Worm (Caenorhabditis elegans) whole organism, L1 larva: ENCODE results near the gene Y45G5AM.3.

Experiments used
- C04F5.9 ChIP-seq: sonication (generic microtip); optimal IDR thresholded peaks from 2 replicates; lab custom pipeline; 2016; ENCODE audit warnings: missing genetic modification characterization, missing compliant biosample characterization
- C34B4.2 ChIP-seq: sonication (generic microtip); optimal IDR thresholded peaks from 2 replicates; lab custom pipeline; 2017; ENCODE audit warnings: mild to moderate bottlenecking, missing genetic modification characterization, missing compliant biosample characterization
- F16B12.6 ChIP-seq: fragments of 150-350 bp; optimal IDR thresholded peaks from 2 replicates; lab custom pipeline; 2014; ENCODE audit warnings: missing biosample characterization, missing genetic modification characterization
- ama-1 ChIP-seq: fragments of 150-350 bp; optimal IDR thresholded peaks from 2 replicates; lab custom pipeline; 2014
- blmp-1 ChIP-seq: fragments of 150-350 bp; optimal IDR thresholded peaks from 2 replicates; lab custom pipeline; 2014; ENCODE audit warnings: missing biosample characterization, missing genetic modification characterization
- ceh-82 ChIP-seq, 3 experiments: fragments of 150-350 bp in 1 of 3; sonication (generic microtip) in 2 of 3; optimal IDR thresholded peaks; 2 replicates each; lab custom pipeline; 2014 to 2017; ENCODE audit warnings: missing biosample characterization in 3 of 3, missing genetic modification characterization in 3 of 3
- dpl-1 ChIP-seq, 3 experiments: fragments of 150-350 bp in 2 of 3; sonication (generic microtip) in 1 of 3; optimal IDR thresholded peaks; 2 replicates each; lab custom pipeline; 2014 to 2017; ENCODE audit warnings: missing biosample characterization in 3 of 3, missing genetic modification characterization in 3 of 3, missing genetic modification reagents in 3 of 3
- efl-1 ChIP-seq, 4 experiments: fragments of 150-350 bp; optimal IDR thresholded peaks in 3 of 4; peaks in 1 of 4; 1 replicate in 1 of 4; 2 replicates in 3 of 4; lab custom pipeline; 2014; ENCODE audit warnings: missing biosample characterization in 2 of 4, missing genetic modification characterization in 2 of 4, missing genetic modification reagents in 2 of 4
- egl-13 ChIP-seq: sonication (generic microtip); optimal IDR thresholded peaks from 2 replicates; lab custom pipeline; 2016; ENCODE audit warnings: missing genotype, missing genetic modification reagents, missing genetic modification characterization, missing compliant biosample characterization
- egl-27 ChIP-seq, 2 experiments: fragments of 150-350 bp in 1 of 2; sonication (generic microtip); optimal IDR thresholded peaks; 3 replicates each; lab custom pipeline; 2017 to 2018; ENCODE audit warnings: missing biosample characterization in 2 of 2, missing genetic modification characterization in 2 of 2, missing genetic modification reagents in 2 of 2
- elt-3 ChIP-seq, 6 experiments: fragments of 150-350 bp in 1 of 6; sonication (generic microtip); optimal IDR thresholded peaks; 2 replicates each; lab custom pipeline; 2017 to 2018; ENCODE audit warnings: missing biosample characterization in 6 of 6, missing genetic modification characterization in 6 of 6, inconsistent platforms in 1 of 6
- ets-5 ChIP-seq: fragments of 200-800 bp; sonication (Bioruptor generic); IDR thresholded peaks from 2 replicates; pipeline ENCODE4 v1.3.6; 2022; ENCODE audit warnings: missing genetic modification characterization, missing compliant biosample characterization
- fkh-10 ChIP-seq: sonication (generic microtip); optimal IDR thresholded peaks from 2 replicates; lab custom pipeline; 2017; ENCODE audit warnings: missing biosample characterization, missing genetic modification reagents, missing genetic modification characterization
- fkh-8 ChIP-seq: sonication (generic microtip); optimal IDR thresholded peaks from 2 replicates; lab custom pipeline; 2016; ENCODE audit warnings: mild to moderate bottlenecking, missing genetic modification characterization, missing compliant biosample characterization
- irx-1 ChIP-seq: sonication (generic microtip); optimal IDR thresholded peaks from 2 replicates; lab custom pipeline; 2016; ENCODE audit warnings: missing genetic modification characterization, missing compliant biosample characterization
- isw-1 ChIP-seq: fragments of 200-800 bp; sonication (Bioruptor generic); IDR thresholded peaks from 2 replicates; pipeline ENCODE4 v1.3.6; 2022; ENCODE audit warnings: missing genetic modification characterization, missing compliant biosample characterization
- lin-13 ChIP-seq: fragments of 150-350 bp; optimal IDR thresholded peaks from 2 replicates; lab custom pipeline; 2014; ENCODE audit warnings: missing biosample characterization, missing genetic modification reagents, missing genetic modification characterization
- lin-35 ChIP-seq, 2 experiments: fragments of 150-350 bp; optimal IDR thresholded peaks; 2 replicates each; lab custom pipeline; 2014; ENCODE audit warnings: missing biosample characterization in 2 of 2, missing genetic modification characterization in 2 of 2, missing genetic modification reagents in 2 of 2
- lir-3 ChIP-seq: sonication (generic microtip); optimal IDR thresholded peaks from 2 replicates; lab custom pipeline; 2016; ENCODE audit warnings: mild to moderate bottlenecking, missing genetic modification characterization, moderate library complexity, missing compliant biosample characterization; ENCODE audit not compliant: poor library complexity
- mep-1 ChIP-seq: fragments of 150-350 bp; optimal IDR thresholded peaks from 2 replicates; lab custom pipeline; 2014; ENCODE audit warnings: missing biosample characterization, missing genetic modification characterization
- nhr-12 ChIP-seq: sonication (generic microtip); optimal IDR thresholded peaks from 2 replicates; lab custom pipeline; 2017; ENCODE audit warnings: missing biosample characterization, missing genetic modification characterization
- nhr-19 ChIP-seq: fragments of 200-800 bp; sonication (Bioruptor generic); conservative IDR thresholded peaks from 2 replicates; pipeline ENCODE4 v1.3.6; 2022; ENCODE audit warnings: missing genetic modification characterization, missing compliant biosample characterization
- nhr-47 ChIP-seq: sonication (generic microtip); optimal IDR thresholded peaks from 2 replicates; lab custom pipeline; 2016; ENCODE audit warnings: mild to moderate bottlenecking, missing genetic modification characterization, moderate library complexity, missing compliant biosample characterization
- nhr-71 ChIP-seq: sonication (generic microtip); optimal IDR thresholded peaks from 2 replicates; lab custom pipeline; 2016; ENCODE audit warnings: mild to moderate bottlenecking, missing genetic modification characterization, moderate library complexity, missing compliant biosample characterization
- nhr-76 ChIP-seq: sonication (generic microtip); optimal IDR thresholded peaks from 2 replicates; lab custom pipeline; 2017; ENCODE audit warnings: missing biosample characterization, missing genetic modification characterization
- nhr-85 ChIP-seq: sonication (generic microtip); peaks from one replicate; lab custom pipeline; 2016; ENCODE audit warnings: missing genetic modification characterization, inconsistent platforms, missing compliant biosample characterization
- nhr-90 ChIP-seq: sonication (generic microtip); optimal IDR thresholded peaks from 2 replicates; lab custom pipeline; 2016; ENCODE audit warnings: mild to moderate bottlenecking, missing genetic modification characterization, missing compliant biosample characterization; ENCODE audit not compliant: poor library complexity
- pag-3 ChIP-seq: sonication (generic microtip); optimal IDR thresholded peaks from 2 replicates; lab custom pipeline; 2017; ENCODE audit warnings: missing genetic modification characterization, mild to moderate bottlenecking, missing compliant biosample characterization, antibody characterized with exemption, borderline replicate concordance; ENCODE audit not compliant: insufficient read depth
- pqm-1 ChIP-seq: sonication (generic microtip); optimal IDR thresholded peaks from 3 replicates; lab custom pipeline; 2017; ENCODE audit warnings: missing biosample characterization, missing genetic modification characterization
- skn-1 ChIP-seq: fragments of 150-350 bp; optimal IDR thresholded peaks from 2 replicates; lab custom pipeline; 2014; ENCODE audit warnings: missing biosample characterization, missing genetic modification characterization
- snpc-4 ChIP-seq: fragments of 150-350 bp; optimal IDR thresholded peaks from 2 replicates; lab custom pipeline; 2014; ENCODE audit warnings: missing biosample characterization, missing genetic modification characterization
- snu-23 ChIP-seq: sonication (generic microtip); optimal IDR thresholded peaks from 2 replicates; lab custom pipeline; 2016; ENCODE audit warnings: missing genetic modification characterization, missing compliant biosample characterization
- sox-4 ChIP-seq: sonication (generic microtip); optimal IDR thresholded peaks from 2 replicates; lab custom pipeline; 2016; ENCODE audit warnings: missing genetic modification characterization, missing compliant biosample characterization
- sptf-1 ChIP-seq: fragments of 150-350 bp; optimal IDR thresholded peaks from 2 replicates; lab custom pipeline; 2014; ENCODE audit warnings: missing biosample characterization, missing genetic modification characterization
- sup-37 ChIP-seq: fragments of 200-800 bp; sonication (Bioruptor generic); optimal IDR thresholded peaks from 2 replicates; lab custom pipeline; 2018; ENCODE audit warnings: mild to moderate bottlenecking, missing genetic modification characterization, missing compliant biosample characterization
- swsn-7 ChIP-seq: sonication (generic microtip); optimal IDR thresholded peaks from 2 replicates; lab custom pipeline; 2016; ENCODE audit warnings: missing genetic modification characterization, missing compliant biosample characterization
- tbx-2 ChIP-seq: sonication (generic microtip); optimal IDR thresholded peaks from 2 replicates; lab custom pipeline; 2016; ENCODE audit warnings: missing genetic modification characterization, missing compliant biosample characterization
- unc-62 ChIP-seq: fragments of 150-350 bp; optimal IDR thresholded peaks from 2 replicates; lab custom pipeline; 2014; ENCODE audit warnings: missing biosample characterization, missing genetic modification reagents, missing genetic modification characterization
- unc-86 ChIP-seq: sonication (generic microtip); optimal IDR thresholded peaks from 2 replicates; lab custom pipeline; 2016; ENCODE audit warnings: missing genetic modification characterization, missing compliant biosample characterization
- vab-15 ChIP-seq: sonication (generic microtip); optimal IDR thresholded peaks from 2 replicates; lab custom pipeline; 2017; ENCODE audit warnings: missing genotype, mild to moderate bottlenecking, missing genetic modification characterization, missing compliant biosample characterization
- xbp-1 ChIP-seq: sonication (generic microtip); optimal IDR thresholded peaks from 2 replicates; lab custom pipeline; 2016; ENCODE audit warnings: missing genetic modification characterization, missing compliant biosample characterization
- ztf-11 ChIP-seq, 2 experiments: sonication (generic microtip); optimal IDR thresholded peaks; 2 replicates each; lab custom pipeline; 2016 to 2017; ENCODE audit warnings: missing genetic modification characterization in 2 of 2, missing biosample characterization in 1 of 2, missing compliant biosample characterization in 1 of 2

The Y45G5AM.3 gene

DNA sequence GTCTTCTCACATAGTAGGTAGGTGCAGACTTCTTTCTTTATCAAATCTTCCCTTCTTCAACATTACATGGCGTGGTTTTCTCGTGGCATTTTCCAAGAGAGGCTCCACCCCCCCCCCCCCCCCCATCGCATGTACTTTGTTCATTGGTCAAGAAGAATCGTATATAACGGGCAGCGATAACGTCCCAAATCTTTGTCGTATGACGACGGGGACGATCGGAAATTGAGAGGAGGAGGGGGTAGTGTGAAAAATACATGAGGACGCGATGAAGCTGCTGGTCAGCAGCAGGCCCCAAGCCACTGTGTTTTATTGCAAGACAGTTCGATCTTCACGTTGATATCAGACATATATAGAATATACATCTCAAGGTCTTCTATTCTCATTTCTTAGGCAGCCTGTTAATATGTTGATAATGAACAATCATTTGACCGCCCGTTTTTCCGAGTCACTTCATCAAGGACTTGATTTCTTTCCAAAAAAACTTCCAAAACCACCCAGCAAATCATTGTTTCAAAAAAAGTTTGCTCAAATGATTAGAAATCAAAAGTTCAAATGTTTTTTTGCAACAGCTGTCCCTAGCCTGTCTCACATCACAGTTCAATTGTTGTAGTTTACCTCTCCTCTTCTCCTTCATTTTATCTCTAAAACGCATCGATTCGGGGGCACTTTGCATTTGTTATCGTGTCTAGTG is 22.2 kb downstream of the Y45G5AM.3 start (continued):
- TF ChIP-seq xbp-1 (tag; lab: Kevin White, UChicago), result peak; percentile 12
- no peak for TF ChIP-seq swsn-7 (tag; lab: Kevin White, UChicago)

DNA sequence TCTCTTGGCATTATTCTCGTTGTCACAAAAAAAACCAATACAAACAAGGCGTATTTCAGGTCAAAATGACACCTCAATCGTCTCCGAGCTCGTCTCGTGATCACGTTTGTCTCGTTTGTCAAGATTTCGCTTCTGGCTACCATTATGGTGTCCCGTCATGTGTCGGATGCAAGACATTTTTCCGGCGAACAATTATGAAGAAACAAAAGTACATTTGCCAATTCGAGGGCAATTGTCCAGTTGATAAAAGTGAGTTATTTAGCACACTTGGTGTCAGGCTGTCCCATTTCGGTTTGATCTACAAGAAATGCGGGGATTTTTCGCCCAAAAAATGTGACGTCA is 22.8 kb downstream of the Y45G5AM.3 start, which contains the start of gene nhr-114:
Gene nhr-114, plus strand, starts transcription at position 59 of the 342 bp plus-strand sequence.
- TF ChIP-seq pag-3 (tag; lab: Kevin White, UChicago) (no peak), sup-37 (GFP tag; lab: Kevin White, UChicago) (no peak), nhr-85 (tag; lab: Kevin White, UChicago) (peak; percentile 19), snpc-4 (peak; percentile 77), unc-62 (GFP tag; lab: Kevin White, UChicago) (no peak), mep-1 (peak; percentile 27), elt-3 (tag; optimal IDR thresholded peaks at IDR 0.05; lab: Kevin White, UChicago) (no peak)

DNA sequence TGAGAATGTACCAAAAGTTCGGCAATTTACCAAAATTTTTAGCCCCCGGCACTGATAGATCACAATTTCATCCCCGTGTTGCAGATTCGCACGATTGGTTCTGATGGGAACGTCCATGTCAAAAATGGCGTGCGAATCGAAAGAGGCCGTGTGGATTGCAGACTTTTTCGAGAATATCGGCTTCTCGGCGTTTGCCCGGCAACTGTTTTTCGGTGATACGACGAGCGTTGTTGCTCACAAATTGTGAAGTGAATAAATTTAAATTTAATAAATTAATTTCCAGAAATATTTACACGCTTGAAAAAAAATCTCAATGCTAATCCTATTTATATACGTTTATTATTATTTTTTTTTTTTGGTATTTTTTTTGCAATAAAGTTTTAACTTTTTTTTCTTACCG is 25.3 kb downstream of the Y45G5AM.3 start:
- no peak for TF ChIP-seq xbp-1 (tag; lab: Kevin White, UChicago)
- TF ChIP-seq sptf-1 (tag; lab: Kevin White, UChicago), result no peak
- TF ChIP-seq isw-1 (GFP tag; lab: Robert Waterston, UW), result no peak
- TF ChIP-seq fkh-10 (GFP tag; lab: Kevin White, UChicago), result no peak
- TF ChIP-seq snpc-4, result no peak
- no peak for TF ChIP-seq C04F5.9
- no peak for TF ChIP-seq vab-15
- TF ChIP-seq pqm-1 (tag; lab: Kevin White, UChicago), result no peak
- TF ChIP-seq skn-1 (tag; lab: Kevin White, UChicago), result no peak
- TF ChIP-seq ets-5 (GFP tag; lab: Robert Waterston, UW), result no peak
- no peak for TF ChIP-seq egl-13 (tag; lab: Kevin White, UChicago)

DNA sequence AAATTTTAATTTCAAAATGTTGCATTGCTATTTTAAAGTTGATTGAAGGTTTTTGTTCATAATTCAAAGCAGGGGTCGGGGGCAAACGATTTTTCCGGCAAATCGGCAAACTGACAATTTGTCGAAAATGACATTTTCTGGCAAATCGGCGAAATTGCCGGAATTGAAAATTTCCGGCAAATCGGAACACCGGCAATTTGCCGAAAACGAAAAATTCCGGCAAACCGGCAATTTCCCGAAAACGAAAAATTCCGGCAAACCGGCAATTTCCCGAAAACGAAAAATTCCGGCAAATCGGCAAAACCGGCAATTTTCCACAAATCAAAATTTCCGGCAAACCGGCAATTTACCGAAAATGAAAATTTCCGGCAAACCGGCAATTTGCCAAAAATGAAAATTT is 25.9 kb downstream of the Y45G5AM.3 start:
- TF ChIP-seq ama-1 (lab: Kevin White, UChicago) (peak; percentile 7), efl-1 (optimal IDR thresholded peaks at IDR 0.05; lab: Kevin White, UChicago) (no peak), efl-1 (GFP tag; optimal IDR thresholded peaks at IDR 0.05 in 1 of 2; lab: Kevin White, UChicago) (peak in 1 of 2 experiments; percentile 2), sox-4 (tag; lab: Kevin White, UChicago) (no peak)
- TF ChIP-seq, all 84 proteins: peak for 2

DNA sequence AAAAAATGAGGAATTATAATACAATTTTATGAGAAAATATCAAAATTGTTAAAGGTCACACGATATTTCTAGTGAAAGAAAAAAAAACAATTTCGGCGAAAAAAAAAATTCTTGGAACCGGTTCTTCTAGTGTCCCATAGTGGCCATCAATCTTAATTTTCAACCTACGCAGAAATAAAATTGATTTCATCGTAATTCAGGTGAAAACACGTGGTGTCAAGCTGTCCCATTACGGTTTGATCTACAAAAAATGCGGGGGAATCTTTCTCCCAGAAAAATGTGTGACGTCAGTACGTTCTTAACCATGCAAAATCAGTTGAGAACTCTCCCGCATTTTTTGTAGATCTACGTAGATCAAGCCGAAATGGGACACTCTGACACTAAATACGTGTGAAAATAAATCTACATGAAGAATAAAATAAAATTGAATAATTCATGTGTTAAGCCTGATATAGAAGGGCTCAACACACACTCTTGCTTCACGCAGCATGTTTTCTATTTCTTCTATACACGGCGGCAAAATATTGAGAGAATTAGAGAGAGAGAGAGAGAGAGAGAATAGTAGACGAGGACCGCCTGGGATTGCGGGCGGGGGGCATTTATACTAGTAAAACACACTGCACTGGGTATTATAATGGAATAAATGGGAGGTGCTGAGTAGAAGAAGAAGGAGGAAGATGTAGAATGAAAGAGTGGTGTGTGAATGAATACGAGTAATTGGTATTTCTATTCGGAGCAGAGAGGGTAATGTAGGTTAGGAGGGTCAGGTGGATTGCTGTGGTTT is 28.5 kb downstream of the Y45G5AM.3 start:
- peak; percentile 45 for TF ChIP-seq lin-13 (GFP tag; lab: Kevin White, UChicago)
- peak in 2 of 3 experiments; percentile 14 to 41 for TF ChIP-seq dpl-1 (GFP tag; optimal IDR thresholded peaks at IDR 0.05; lab: Kevin White, UChicago)
- TF ChIP-seq blmp-1, result peak; percentile 11
- no peak for TF ChIP-seq C34B4.2 (tag; lab: Kevin White, UChicago)
- TF ChIP-seq lir-3 (tag; lab: Kevin White, UChicago), result no peak
- no peak for TF ChIP-seq tbx-2
- TF ChIP-seq nhr-71, result peak; percentile 62
- peak; percentile 63 for TF ChIP-seq fkh-8
- TF ChIP-seq nhr-47 (tag; lab: Kevin White, UChicago), result peak; percentile 50
- no peak for TF ChIP-seq nhr-19
- TF ChIP-seq pqm-1 (tag; lab: Kevin White, UChicago), result no peak
- TF ChIP-seq F16B12.6 (tag; lab: Kevin White, UChicago), result no peak
- peak in 1 of 3 experiments; percentile 21 for TF ChIP-seq ceh-82 (tag; optimal IDR thresholded peaks at IDR 0.05; lab: Kevin White, UChicago)
- TF ChIP-seq egl-27 (tag; optimal IDR thresholded peaks at IDR 0.05; lab: Kevin White, UChicago), result no peak
- peak; percentile 24 for TF ChIP-seq nhr-90
- TF ChIP-seq nhr-12 (tag; lab: Kevin White, UChicago), result no peak
- TF ChIP-seq unc-86 (tag; lab: Kevin White, UChicago), result peak; percentile 41
- TF ChIP-seq elt-3 (tag; optimal IDR thresholded peaks at IDR 0.05; lab: Kevin White, UChicago), result peak in 1 of 6 experiments; percentile 44
- TF ChIP-seq snu-23 (GFP tag; lab: Kevin White, UChicago), result peak; percentile 19
- TF ChIP-seq sox-4 (tag; lab: Kevin White, UChicago), result no peak
- no peak for TF ChIP-seq nhr-76 (tag; lab: Kevin White, UChicago)
- no peak for TF ChIP-seq skn-1 (tag; lab: Kevin White, UChicago)
- TF ChIP-seq irx-1 (tag; lab: Kevin White, UChicago), result peak; percentile 4
- TF ChIP-seq lin-35 (GFP tag; optimal IDR thresholded peaks at IDR 0.05; lab: Kevin White, UChicago), result peak; percentile 8 to 70
- no peak for TF ChIP-seq ztf-11 (tag; optimal IDR thresholded peaks at IDR 0.05; lab: Kevin White, UChicago)
